Worm (Caenorhabditis elegans) whole organism, midembryonic: ENCODE measurements around the gene lin-14.

Source experiments
- T22C8.4 ChIP-seq: fragments of 200-800 bp; sonication (Bioruptor generic); IDR thresholded peaks from 2 replicates; pipeline ENCODE4 v1.3.6; 2022; ENCODE audit warnings: missing genetic modification characterization, missing compliant biosample characterization
- cog-1 ChIP-seq: sonication (generic microtip); optimal IDR thresholded peaks from 2 replicates; lab custom pipeline; 2016; ENCODE audit warnings: missing genetic modification characterization, missing compliant biosample characterization
- flt-1 ChIP-seq: fragments of 200-800 bp; sonication (Bioruptor generic); IDR thresholded peaks from 2 replicates; pipeline ENCODE4 v1.3.6; 2022; ENCODE audit warnings: missing genetic modification characterization, missing compliant biosample characterization
- klf-2 ChIP-seq: fragments of 200-800 bp; sonication (Bioruptor generic); conservative IDR thresholded peaks from 2 replicates; pipeline ENCODE4 v1.3.6; 2022; ENCODE audit warnings: missing genetic modification reagents, missing genetic modification characterization, missing compliant biosample characterization
- med-1 ChIP-seq: sonication (generic microtip); optimal IDR thresholded peaks from 2 replicates; lab custom pipeline; 2017; ENCODE audit warnings: missing genetic modification characterization, mild to moderate bottlenecking, missing compliant biosample characterization, antibody characterized with exemption, missing genetic modification reagents; ENCODE audit not compliant: insufficient read depth
- ref-1 ChIP-seq: fragments of 200-800 bp; sonication (Bioruptor generic); conservative IDR thresholded peaks from 2 replicates; pipeline ENCODE4 v1.3.6; 2022; ENCODE audit warnings: missing genetic modification reagents, missing genetic modification characterization, missing compliant biosample characterization
- tab-1 ChIP-seq: fragments of 200-800 bp; sonication (Bioruptor generic); IDR thresholded peaks from 2 replicates; pipeline ENCODE4 v1.3.6; 2022; ENCODE audit warnings: missing genetic modification characterization, missing compliant biosample characterization
- ztf-23 ChIP-seq: fragments of 200-800 bp; sonication (Bioruptor generic); IDR thresholded peaks from 2 replicates; pipeline ENCODE4 v1.3.6; 2022; ENCODE audit warnings: missing genetic modification reagents, missing genetic modification characterization, missing compliant biosample characterization
- ztf-29 ChIP-seq: fragments of 200-800 bp; sonication (Bioruptor generic); IDR thresholded peaks from 2 replicates; pipeline ENCODE4 v1.3.6; 2022; ENCODE audit warnings: missing genetic modification reagents, missing genetic modification characterization, missing compliant biosample characterization

lin-14 gene

ce11 chrX:11509547-11509946, 44.2 kb downstream of the lin-14 start:
- no peak for TF ChIP-seq ref-1

ce11 chrX:11511231-11511630, 45.9 kb downstream of the lin-14 start, which contains the start of gene ccdc-149:
ccdc-149 (minus strand) TSS chrX:11511451.
- TF ChIP-seq flt-1 (GFP tag; lab: Robert Waterston, UW) = no peak
- no peak for TF ChIP-seq klf-2 (GFP tag; lab: Robert Waterston, UW)
- TF ChIP-seq T22C8.4 (GFP tag; lab: Robert Waterston, UW) = no peak
- no peak for TF ChIP-seq med-1
- no peak for TF ChIP-seq cog-1
- no peak for TF ChIP-seq tab-1 (GFP tag; lab: Robert Waterston, UW)
- no peak for TF ChIP-seq ztf-23 (GFP tag; lab: Robert Waterston, UW)

DNA sequence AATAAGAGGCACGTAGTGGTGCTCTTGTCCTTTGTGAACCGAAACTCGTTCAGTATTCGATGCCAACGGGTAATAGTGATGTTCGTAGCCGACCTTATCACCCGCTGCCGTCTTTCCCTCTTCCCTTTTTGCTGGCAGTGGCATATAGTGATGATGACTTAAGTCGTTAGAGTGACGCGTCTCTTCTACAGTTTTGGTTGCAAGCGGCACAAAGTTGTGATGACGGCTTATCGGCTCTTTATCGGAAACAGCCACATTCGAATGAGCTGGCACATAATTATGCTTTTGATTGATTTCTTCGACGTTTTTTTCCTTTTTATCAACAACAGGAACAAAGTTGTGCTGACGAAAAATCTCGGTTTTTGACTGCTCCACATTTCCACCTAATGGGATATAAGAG, 50.0 kb downstream of the lin-14 start:
- TF ChIP-seq ztf-23 (GFP tag; lab: Robert Waterston, UW) (no peak), tab-1 (GFP tag; lab: Robert Waterston, UW) (no peak), flt-1 (GFP tag; lab: Robert Waterston, UW) (no peak), ref-1 (no peak), T22C8.4 (GFP tag; lab: Robert Waterston, UW) (no peak), med-1 (no peak), cog-1 (no peak), ztf-29 (GFP tag; lab: Robert Waterston, UW) (no peak), klf-2 (GFP tag; lab: Robert Waterston, UW) (no peak)

DNA sequence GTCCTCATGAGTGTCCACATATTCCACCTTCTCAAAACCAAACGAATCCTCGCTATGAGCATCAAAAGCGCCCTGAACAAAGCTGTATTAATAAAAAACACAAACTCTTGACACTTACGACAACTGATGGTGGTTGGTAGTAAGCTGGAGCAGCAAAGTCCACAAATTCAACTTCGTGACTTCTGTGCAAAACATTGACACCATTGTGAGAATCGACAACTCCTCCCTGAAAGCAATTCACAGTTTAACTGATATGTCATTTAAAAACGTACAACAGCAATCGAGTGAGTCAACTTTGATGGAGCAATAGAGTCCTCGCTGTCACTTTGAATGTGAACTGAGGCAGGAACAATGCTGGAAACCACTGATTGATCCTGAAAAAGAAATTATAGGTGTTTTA, 52.1 kb downstream of the lin-14 start:
- TF ChIP-seq flt-1 (GFP tag; lab: Robert Waterston, UW) (no peak), ref-1 (no peak), ztf-23 (GFP tag; lab: Robert Waterston, UW) (no peak), tab-1 (GFP tag; lab: Robert Waterston, UW) (no peak), klf-2 (GFP tag; lab: Robert Waterston, UW) (no peak), med-1 (no peak), T22C8.4 (GFP tag; lab: Robert Waterston, UW) (no peak), ztf-29 (GFP tag; lab: Robert Waterston, UW) (no peak), cog-1 (no peak)

DNA sequence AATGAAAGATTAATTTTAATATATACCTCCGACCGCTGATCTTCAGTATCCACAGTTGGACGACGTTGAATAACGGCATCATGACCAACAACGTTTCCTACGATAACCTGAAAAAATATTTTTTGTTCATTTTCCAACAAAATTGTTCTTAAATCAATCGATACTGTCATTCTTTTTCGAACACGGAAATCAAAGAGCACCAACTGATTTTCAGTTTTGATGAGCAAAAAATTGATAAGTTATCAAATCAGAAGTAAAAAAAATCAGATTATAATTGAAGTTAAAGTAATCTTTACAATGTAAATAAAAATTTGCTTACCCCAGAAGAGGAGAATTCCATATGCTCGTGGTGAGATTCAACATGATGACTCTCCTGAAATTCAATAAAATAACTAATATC, 53.1 kb downstream of the lin-14 start:
- TF ChIP-seq med-1 = no peak
- TF ChIP-seq klf-2 (GFP tag; lab: Robert Waterston, UW) = no peak
- no peak for TF ChIP-seq cog-1
- no peak for TF ChIP-seq flt-1 (GFP tag; lab: Robert Waterston, UW)
- no peak for TF ChIP-seq ref-1
- TF ChIP-seq ztf-29 (GFP tag; lab: Robert Waterston, UW) = no peak
- TF ChIP-seq ztf-23 (GFP tag; lab: Robert Waterston, UW) = no peak
- TF ChIP-seq tab-1 (GFP tag; lab: Robert Waterston, UW) = no peak
- no peak for TF ChIP-seq T22C8.4 (GFP tag; lab: Robert Waterston, UW)

ce11 chrX:11519016-11519509, 53.7 kb downstream of the lin-14 start, which contains the start of gene hpo-34:
hpo-34 (minus strand) TSS chrX:11519066.
- no peak for TF ChIP-seq klf-2 (GFP tag; lab: Robert Waterston, UW)
- no peak for TF ChIP-seq ztf-29 (GFP tag; lab: Robert Waterston, UW)
- no peak for TF ChIP-seq ref-1
- no peak for TF ChIP-seq tab-1 (GFP tag; lab: Robert Waterston, UW)
- no peak for TF ChIP-seq flt-1 (GFP tag; lab: Robert Waterston, UW)
- TF ChIP-seq med-1 = no peak
- TF ChIP-seq T22C8.4 (GFP tag; lab: Robert Waterston, UW) = no peak
- no peak for TF ChIP-seq ztf-23 (GFP tag; lab: Robert Waterston, UW)
- TF ChIP-seq cog-1 = no peak

DNA sequence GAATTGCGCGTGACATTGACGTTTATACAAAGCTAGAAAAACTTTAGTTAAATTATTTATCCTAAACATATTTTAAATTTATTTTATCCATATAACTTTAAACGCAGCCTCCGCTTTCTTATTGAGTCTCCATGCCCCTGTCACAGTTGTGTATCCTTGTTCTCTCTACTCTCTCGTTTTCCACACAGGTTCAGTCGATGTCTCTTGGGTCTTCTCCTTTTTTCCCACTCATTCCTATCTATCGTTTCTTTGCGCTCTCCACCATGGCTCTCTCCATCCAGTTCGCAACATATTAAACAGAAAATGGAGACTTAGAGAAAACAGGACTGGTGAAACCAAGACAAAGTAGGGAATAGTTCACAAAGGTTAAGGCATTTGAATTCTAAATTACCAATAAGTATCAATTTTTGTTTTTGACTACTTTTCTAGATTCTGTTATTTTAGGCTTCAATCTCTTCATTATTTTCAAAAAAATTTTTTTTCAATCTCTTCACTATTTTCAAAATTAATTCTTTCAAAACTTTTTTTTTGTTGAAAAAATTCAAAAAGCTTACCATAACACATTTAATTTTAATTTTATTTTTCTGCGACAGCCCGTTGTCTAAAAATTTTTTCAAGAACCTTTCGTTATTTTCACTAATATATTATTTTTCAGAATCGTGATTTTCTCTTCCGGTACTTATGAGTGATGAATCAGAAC, 56.8 kb downstream of the lin-14 start, which contains the start of gene sdc-2:
Gene sdc-2 (plus strand): TSS at position 650 of the 700 bp plus-strand sequence.
- TF ChIP-seq ref-1 (no peak), cog-1 (peak; percentile 59), flt-1 (GFP tag; lab: Robert Waterston, UW) (0 out of 2 replicates have a peak, but pooled peaks have one; percentile 7), med-1 (no peak)

DNA sequence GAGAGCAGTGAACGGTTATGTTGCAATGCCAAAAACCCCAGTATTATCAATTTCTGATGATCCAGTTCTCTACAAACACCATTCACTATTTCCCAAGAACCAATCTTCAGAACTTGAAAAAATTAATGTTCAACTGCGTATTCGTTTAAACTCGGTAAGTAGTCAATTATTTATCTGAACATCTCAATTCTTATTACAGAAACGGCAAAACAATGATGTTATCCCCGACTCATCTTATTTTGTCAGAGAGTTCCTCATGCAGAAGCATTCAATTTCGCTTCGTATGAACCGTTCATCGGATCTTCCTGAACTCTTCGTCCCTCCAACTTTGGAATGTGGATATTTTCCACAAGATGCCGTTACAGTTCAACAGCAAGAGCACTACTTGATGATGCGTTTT, 58.3 kb downstream of the lin-14 start:
- TF ChIP-seq T22C8.4 (GFP tag; lab: Robert Waterston, UW) = no peak
- no peak for TF ChIP-seq cog-1
- no peak for TF ChIP-seq flt-1 (GFP tag; lab: Robert Waterston, UW)
- no peak for TF ChIP-seq ztf-29 (GFP tag; lab: Robert Waterston, UW)
- TF ChIP-seq ztf-23 (GFP tag; lab: Robert Waterston, UW) = no peak
- no peak for TF ChIP-seq tab-1 (GFP tag; lab: Robert Waterston, UW)
- no peak for TF ChIP-seq med-1
- TF ChIP-seq klf-2 (GFP tag; lab: Robert Waterston, UW) = no peak
- TF ChIP-seq ref-1 = no peak

- no peak for TF ChIP-seq tab-1 (GFP tag; lab: Robert Waterston, UW)
- TF ChIP-seq flt-1 (GFP tag; lab: Robert Waterston, UW) = no peak
- no peak for TF ChIP-seq ref-1
- TF ChIP-seq med-1 = no peak
- no peak for TF ChIP-seq cog-1
- no peak for TF ChIP-seq T22C8.4 (GFP tag; lab: Robert Waterston, UW)
- no peak for TF ChIP-seq ztf-23 (GFP tag; lab: Robert Waterston, UW)
- no peak for TF ChIP-seq klf-2 (GFP tag; lab: Robert Waterston, UW)
- TF ChIP-seq ztf-29 (GFP tag; lab: Robert Waterston, UW) = no peak
Observed at ce11 chrX:11533543-11534003, 68.2 kb downstream of the lin-14 start, which contains the start of gene C35C5.8. C35C5.8 (plus strand) TSS chrX:11533593.

DNA sequence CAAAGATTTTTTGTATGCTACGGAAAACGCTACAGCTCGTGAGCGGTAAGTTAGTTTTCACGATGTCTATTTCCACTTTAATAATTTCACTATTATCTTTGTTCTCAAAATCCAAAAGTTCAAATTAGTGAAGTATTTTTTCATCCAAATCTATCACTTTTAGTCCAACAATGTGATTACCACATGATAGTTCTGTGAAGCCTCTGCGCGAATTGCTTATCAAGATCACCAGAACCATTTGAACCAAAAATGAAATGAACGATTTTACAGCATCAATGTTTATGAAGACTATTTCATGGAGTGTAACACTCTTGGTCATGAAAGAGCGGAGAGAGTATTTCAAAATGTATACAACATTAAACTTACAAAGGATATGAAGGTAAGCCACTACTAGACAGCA, 69.1 kb downstream of the lin-14 start:
- TF ChIP-seq klf-2 (GFP tag; lab: Robert Waterston, UW) (no peak), cog-1 (no peak), ztf-23 (GFP tag; lab: Robert Waterston, UW) (no peak), tab-1 (GFP tag; lab: Robert Waterston, UW) (no peak), med-1 (no peak)
